Fruit fly (Drosophila melanogaster) Kc167 (cell line): ENCODE data around the gene loj.

ENCODE experiments used
- Myc ChIP-seq: fragments of >200 bp; optimal IDR thresholded peaks from 2 replicates; lab custom pipeline; 2017; ENCODE audit warnings: missing external identifiers
- Sin3A ChIP-seq: fragments of >200 bp; optimal IDR thresholded peaks from 2 replicates; lab custom pipeline; 2018; ENCODE audit warnings: missing external identifiers
- h ChIP-seq: fragments of >200 bp; optimal IDR thresholded peaks from 3 replicates; lab custom pipeline; 2018; ENCODE audit warnings: missing external identifiers
- insv ChIP-seq: fragments of >200 bp; optimal IDR thresholded peaks from 3 replicates; lab custom pipeline; 2018; ENCODE audit warnings: missing external identifiers
- psq ChIP-seq: fragments of >200 bp; optimal IDR thresholded peaks from 2 replicates; lab custom pipeline; 2017; ENCODE audit warnings: missing external identifiers
- ttk ChIP-seq: sonication (Bioruptor generic); optimal IDR thresholded peaks from 2 replicates; lab custom pipeline; 2017; ENCODE audit warnings: missing external identifiers

dm6 chr3L:6105435-6105834 lies 10.6 kb downstream of the loj start:
- TF ChIP-seq h, result no peak
- no peak for TF ChIP-seq psq (lab: Kevin White, UChicago)
- no peak for TF ChIP-seq Myc (lab: Kevin White, UChicago)
- TF ChIP-seq ttk (lab: Kevin White, UChicago), result no peak
- TF ChIP-seq insv, result no peak
- no peak for TF ChIP-seq Sin3A (lab: Kevin White, UChicago)
